Worm (Caenorhabditis elegans) whole organism, young adult: Measurements from ENCODE around the gene sel-10.

Source experiments
- C06A6.2 ChIP-seq: fragments of 200-800 bp; sonication (Bioruptor generic); conservative IDR thresholded peaks from 2 replicates; pipeline ENCODE4 v1.3.6; 2022; ENCODE audit warnings: missing genetic modification characterization, missing compliant biosample characterization
- mcd-1 ChIP-seq: fragments of 200-800 bp; sonication (Bioruptor generic); IDR thresholded peaks from 2 replicates; pipeline ENCODE4 v1.3.6; 2022; ENCODE audit warnings: missing genetic modification reagents, missing genetic modification characterization, missing compliant biosample characterization
- unc-62 ChIP-seq: fragments of 150-350 bp; optimal IDR thresholded peaks from 2 replicates; lab custom pipeline; 2014; ENCODE audit warnings: missing biosample characterization, missing genetic modification reagents, missing genetic modification characterization

- no peak for TF ChIP-seq mcd-1
- no peak for TF ChIP-seq C06A6.2
- TF ChIP-seq unc-62 (GFP tag; lab: Kevin White, UChicago), result no peak
Measured at ce11 chrV:13854306-13854705, 35.1 kb downstream of the sel-10 start, which contains the start of gene ttr-21.
